Fruit fly (Drosophila melanogaster) whole organism, embryonic: ENCODE results near the gene CG15912.

Source experiments
- CG10274 ChIP-seq: fragments of 200-800 bp; sonication (Bioruptor generic); optimal IDR thresholded peaks from 3 replicates; lab custom pipeline; 2017; ENCODE audit warnings: missing biosample characterization, mild to moderate bottlenecking, missing genetic modification characterization
- CG13296 ChIP-seq: fragments of 200-800 bp; sonication (Bioruptor generic); optimal IDR thresholded peaks from 3 replicates; lab custom pipeline; 2018; ENCODE audit warnings: missing biosample characterization, mild to moderate bottlenecking, missing genetic modification characterization
- CG14441 ChIP-seq: fragments of 200-800 bp; sonication (Bioruptor generic); IDR thresholded peaks from 2 replicates; pipeline ENCODE4 v1.3.6; 2022; ENCODE audit warnings: missing biosample characterization, missing genetic modification characterization
- CG17186 ChIP-seq: fragments of 200-800 bp; sonication (Bioruptor generic); optimal IDR thresholded peaks from 3 replicates; lab custom pipeline; 2017; ENCODE audit warnings: missing biosample characterization, missing genetic modification reagents, missing genetic modification characterization
- CG17385 ChIP-seq: fragments of 200-800 bp; sonication (Bioruptor generic); optimal IDR thresholded peaks from 3 replicates; lab custom pipeline; 2018; ENCODE audit warnings: missing biosample characterization, mild to moderate bottlenecking, missing genetic modification characterization
- CG17568 ChIP-seq: fragments of 200-800 bp; sonication (Bioruptor generic); optimal IDR thresholded peaks from 2 replicates; lab custom pipeline; 2018; ENCODE audit warnings: missing biosample characterization, mild to moderate bottlenecking, missing genetic modification characterization, moderate library complexity
- CG1792 ChIP-seq: fragments of 200-800 bp; sonication (Bioruptor generic); optimal IDR thresholded peaks from 2 replicates; lab custom pipeline; 2016; ENCODE audit warnings: missing biosample characterization, missing genetic modification characterization
- CG18599 ChIP-seq: fragments of 200-800 bp; sonication (Bioruptor generic); optimal IDR thresholded peaks from 3 replicates; lab custom pipeline; 2017; ENCODE audit warnings: missing biosample characterization, missing genetic modification characterization, mild to moderate bottlenecking, moderate library complexity, missing genetic modification reagents
- CG2116 ChIP-seq: fragments of 200-800 bp; sonication (Bioruptor generic); optimal IDR thresholded peaks from 3 replicates; lab custom pipeline; 2018; ENCODE audit warnings: missing biosample characterization, mild to moderate bottlenecking, missing genetic modification characterization
- CG4404 ChIP-seq: fragments of 200-800 bp; sonication (Bioruptor generic); IDR thresholded peaks from 2 replicates; pipeline ENCODE4 v1.3.6; 2022; ENCODE audit warnings: missing biosample characterization, missing genetic modification characterization
- CG5245 ChIP-seq: fragments of 200-800 bp; sonication (Bioruptor generic); optimal IDR thresholded peaks from 3 replicates; lab custom pipeline; 2016; ENCODE audit warnings: missing biosample characterization, missing genetic modification characterization
- CG6791 ChIP-seq: fragments of 200-800 bp; sonication (Bioruptor generic); IDR thresholded peaks from 3 replicates; pipeline ENCODE4 v1.3.6; 2022; ENCODE audit warnings: missing biosample characterization, missing genetic modification characterization; ENCODE audit not compliant: partially characterized antibody
- CG7839 ChIP-seq: fragments of 200-800 bp; sonication (Bioruptor generic); optimal IDR thresholded peaks from 3 replicates; lab custom pipeline; 2018; ENCODE audit warnings: missing biosample characterization, mild to moderate bottlenecking, missing genetic modification characterization, moderate library complexity
- CG8388 ChIP-seq: fragments of 200-800 bp; sonication (Bioruptor generic); optimal IDR thresholded peaks from 2 replicates; lab custom pipeline; 2019; ENCODE audit warnings: missing biosample characterization, mild to moderate bottlenecking, missing genetic modification characterization, moderate library complexity
- CrebB ChIP-seq: fragments of 200-800 bp; sonication (Bioruptor generic); optimal IDR thresholded peaks from 3 replicates; lab custom pipeline; 2018; ENCODE audit warnings: missing biosample characterization, mild to moderate bottlenecking, missing genetic modification characterization
- Dek ChIP-seq: fragments of 200-800 bp; sonication (Bioruptor generic); optimal IDR thresholded peaks from 3 replicates; lab custom pipeline; 2019; ENCODE audit warnings: missing biosample characterization, mild to moderate bottlenecking, missing genetic modification characterization, moderate library complexity
- HLH4C ChIP-seq: fragments of 200-800 bp; sonication (Bioruptor generic); IDR thresholded peaks from 3 replicates; pipeline ENCODE4 v1.3.6; 2022; ENCODE audit warnings: missing biosample characterization, missing genetic modification characterization; ENCODE audit not compliant: partially characterized antibody
- Hey ChIP-seq: fragments of 200-800 bp; sonication (Bioruptor generic); optimal IDR thresholded peaks from 3 replicates; lab custom pipeline; 2018; ENCODE audit warnings: missing biosample characterization, mild to moderate bottlenecking, missing genetic modification characterization
- Hr78 ChIP-seq, 2 experiments: fragments of 200-800 bp in 1 of 2; fragments of >200 bp in 1 of 2; sonication (Bioruptor generic) in 1 of 2; optimal IDR thresholded peaks; 2 replicates each; lab custom pipeline; 2017 to 2019; ENCODE audit warnings: missing biosample characterization in 2 of 2, missing genetic modification characterization in 2 of 2, mild to moderate bottlenecking in 1 of 2, moderate library complexity in 1 of 2
- Hsf ChIP-seq: fragments of 200-800 bp; sonication (Bioruptor generic); optimal IDR thresholded peaks from 3 replicates; lab custom pipeline; 2016; ENCODE audit warnings: missing biosample characterization, missing genetic modification characterization
- MTF-1 ChIP-seq: fragments of 200-800 bp; sonication (Bioruptor generic); optimal IDR thresholded peaks from 2 replicates; lab custom pipeline; 2018; ENCODE audit warnings: missing biosample characterization, mild to moderate bottlenecking, missing genetic modification characterization, borderline replicate concordance
- Oli ChIP-seq: fragments of 200-800 bp; sonication (Bioruptor generic); optimal IDR thresholded peaks from 2 replicates; lab custom pipeline; 2018; ENCODE audit warnings: missing biosample characterization, mild to moderate bottlenecking, missing genetic modification characterization, moderate library complexity
- Rx ChIP-seq: fragments of 200-800 bp; sonication (Bioruptor generic); IDR thresholded peaks from 2 replicates; pipeline ENCODE4 v1.3.6; 2022; ENCODE audit warnings: missing biosample characterization, missing genetic modification characterization
- Six4 ChIP-seq: fragments of 200-800 bp; sonication (Bioruptor generic); optimal IDR thresholded peaks from 2 replicates; lab custom pipeline; 2016; ENCODE audit warnings: missing biosample characterization, missing genetic modification characterization
- Vsx1 ChIP-seq: fragments of 200-800 bp; sonication (Bioruptor generic); optimal IDR thresholded peaks from 2 replicates; lab custom pipeline; 2017; ENCODE audit warnings: missing biosample characterization, mild to moderate bottlenecking, missing genetic modification characterization, missing genetic modification reagents
- ash1 ChIP-seq: fragments of 200-800 bp; sonication (Bioruptor generic); optimal IDR thresholded peaks from 2 replicates; lab custom pipeline; 2018; ENCODE audit warnings: missing biosample characterization, mild to moderate bottlenecking, missing genetic modification characterization
- az2 ChIP-seq: fragments of 200-800 bp; sonication (Bioruptor generic); optimal IDR thresholded peaks from 3 replicates; lab custom pipeline; 2016; ENCODE audit warnings: missing biosample characterization, missing genetic modification characterization
- caup ChIP-seq: fragments of 200-800 bp; sonication (Bioruptor generic); optimal IDR thresholded peaks from 3 replicates; lab custom pipeline; 2017; ENCODE audit warnings: missing biosample characterization, mild to moderate bottlenecking, missing genetic modification characterization, moderate library complexity; ENCODE audit not compliant: severe bottlenecking
- cwo ChIP-seq: fragments of 200-800 bp; sonication (Bioruptor generic); optimal IDR thresholded peaks from 3 replicates; lab custom pipeline; 2017; ENCODE audit warnings: missing biosample characterization, missing genetic modification characterization, mild to moderate bottlenecking, moderate library complexity, missing genetic modification reagents
- eyg ChIP-seq: fragments of 200-800 bp; sonication (Bioruptor generic); optimal IDR thresholded peaks from 3 replicates; lab custom pipeline; 2016; ENCODE audit warnings: missing biosample characterization, missing genetic modification characterization
- fd96Cb ChIP-seq: fragments of 200-800 bp; sonication (Bioruptor generic); optimal IDR thresholded peaks from 2 replicates; lab custom pipeline; 2018; ENCODE audit warnings: missing biosample characterization, mild to moderate bottlenecking, missing genetic modification characterization, moderate library complexity
- gem ChIP-seq: fragments of 200-800 bp; sonication (Bioruptor generic); optimal IDR thresholded peaks from 2 replicates; lab custom pipeline; 2019; ENCODE audit warnings: missing biosample characterization, mild to moderate bottlenecking, missing genetic modification characterization, moderate library complexity
- grau ChIP-seq: fragments of 200-800 bp; optimal IDR thresholded peaks from 3 replicates; lab custom pipeline; 2019; ENCODE audit warnings: missing biosample characterization, mild to moderate bottlenecking, missing genetic modification characterization, moderate library complexity
- grn ChIP-seq: fragments of 200-800 bp; sonication (Bioruptor generic); optimal IDR thresholded peaks from 3 replicates; lab custom pipeline; 2017; ENCODE audit warnings: missing biosample characterization, missing genetic modification characterization
- inv ChIP-seq: fragments of 200-800 bp; sonication (Bioruptor generic); IDR thresholded peaks from 2 replicates; pipeline ENCODE4 v1.3.6; 2022; ENCODE audit warnings: missing biosample characterization, missing genetic modification characterization; ENCODE audit not compliant: partially characterized antibody
- jigr1 ChIP-seq: fragments of 200-800 bp; sonication (Bioruptor generic); IDR thresholded peaks from 3 replicates; pipeline ENCODE4 v1.3.6; 2022; ENCODE audit warnings: missing biosample characterization, missing genetic modification characterization
- ken ChIP-seq: fragments of 200-800 bp; sonication (Bioruptor generic); IDR thresholded peaks from 3 replicates; pipeline ENCODE4 v1.3.6; 2022; ENCODE audit warnings: missing biosample characterization, missing genetic modification characterization
- lmd ChIP-seq: fragments of 200-800 bp; sonication (Bioruptor generic); IDR thresholded peaks from 2 replicates; pipeline ENCODE4 v1.3.6; 2022; ENCODE audit warnings: missing biosample characterization, missing genetic modification characterization
- nau ChIP-seq: fragments of 200-800 bp; sonication (Bioruptor generic); optimal IDR thresholded peaks from 3 replicates; lab custom pipeline; 2017; ENCODE audit warnings: missing biosample characterization, mild to moderate bottlenecking, missing genetic modification characterization, missing genetic modification reagents
- onecut ChIP-seq: fragments of 200-800 bp; sonication (Bioruptor generic); IDR thresholded peaks from 2 replicates; pipeline ENCODE4 v1.3.6; 2022; ENCODE audit warnings: missing biosample characterization, missing genetic modification characterization
- psq ChIP-seq: fragments of 200-800 bp; sonication (Bioruptor generic); optimal IDR thresholded peaks from 2 replicates; lab custom pipeline; 2017; ENCODE audit warnings: missing biosample characterization, missing genetic modification characterization
- row ChIP-seq: fragments of 200-800 bp; sonication (Bioruptor generic); IDR thresholded peaks from 3 replicates; pipeline ENCODE4 v1.3.6; 2022; ENCODE audit warnings: missing biosample characterization, missing genetic modification characterization
- scrt ChIP-seq: fragments of 200-800 bp; sonication (Bioruptor generic); optimal IDR thresholded peaks from 2 replicates; lab custom pipeline; 2018; ENCODE audit warnings: missing biosample characterization, mild to moderate bottlenecking, missing genetic modification characterization, moderate library complexity
- sim ChIP-seq: fragments of 200-800 bp; sonication (Bioruptor generic); IDR thresholded peaks from 2 replicates; pipeline ENCODE4 v1.3.6; 2022; ENCODE audit warnings: missing biosample characterization, missing genetic modification characterization
- stc ChIP-seq: fragments of 200-800 bp; sonication (Bioruptor generic); IDR thresholded peaks from 2 replicates; pipeline ENCODE4 v1.3.6; 2022; ENCODE audit warnings: missing biosample characterization, missing genetic modification characterization
- unpg ChIP-seq: fragments of 200-800 bp; sonication (Bioruptor generic); optimal IDR thresholded peaks from 3 replicates; lab custom pipeline; 2018; ENCODE audit warnings: missing biosample characterization, mild to moderate bottlenecking, missing genetic modification characterization, moderate library complexity
- usp ChIP-seq: fragments of >200 bp; optimal IDR thresholded peaks from 2 replicates; lab custom pipeline; 2017; ENCODE audit warnings: missing biosample characterization, missing genetic modification characterization
- zen ChIP-seq: fragments of 200-800 bp; sonication (Bioruptor generic); optimal IDR thresholded peaks from 3 replicates; lab custom pipeline; 2018; ENCODE audit warnings: missing biosample characterization, mild to moderate bottlenecking, missing genetic modification characterization, moderate library complexity

The CG15912 gene

dm6 chrX:4589951-4590771 lies 41.3 kb downstream of the CG15912 start (continued):
- TF ChIP-seq jigr1 (peak; percentile 84; the same call in 2 of the 3 replicates), psq (GFP tag; lab: Kevin White, UChicago) (no peak), nau (GFP tag; lab: Kevin White, UChicago) (peak; percentile 68), zen (peak; percentile 50), unpg (GFP tag; lab: Kevin White, UChicago) (peak; percentile 84), CG18599 (peak; percentile 86), grn (peak; percentile 10), usp (GFP tag; lab: Kevin White, UChicago) (no peak), Hsf (GFP tag; lab: Kevin White, UChicago) (peak; percentile 50), MTF-1 (peak; percentile 59), CG10274 (peak; percentile 44), grau (tag; lab: Kevin White, UChicago) (peak; percentile 74), CG17186 (GFP tag; lab: Kevin White, UChicago) (peak; percentile 2), CG14441 (GFP tag; lab: Robert Waterston, UW) (peak; percentile 92), az2 (GFP tag; lab: Kevin White, UChicago) (peak; percentile 81), Rx (GFP tag; lab: Robert Waterston, UW) (peak; percentile 92), CG2116 (GFP tag; lab: Kevin White, UChicago) (peak; percentile 21), eyg (GFP tag; lab: Kevin White, UChicago) (no peak), fd96Cb (tag; lab: Kevin White, UChicago) (peak; percentile 82), inv (GFP tag; lab: Robert Waterston, UW) (no peak), cwo (GFP tag; lab: Kevin White, UChicago) (peak; percentile 68), lmd (GFP tag; lab: Robert Waterston, UW) (peak; percentile 92), CG8388 (peak; percentile 73), CG17568 (GFP tag; lab: Kevin White, UChicago) (no peak), CG4404 (GFP tag; lab: Robert Waterston, UW) (peak; percentile 94), CG17385 (peak; percentile 68), CG1792 (GFP tag; lab: Kevin White, UChicago) (no peak), Hey (tag; lab: Kevin White, UChicago) (peak; percentile 50), sim (peak; percentile 93), CG5245 (GFP tag; lab: Kevin White, UChicago) (peak; percentile 73), stc (peak; percentile 73), Dek (tag; lab: Kevin White, UChicago) (peak; percentile 64), onecut (GFP tag; lab: Robert Waterston, UW) (peak; percentile 81), Oli (peak; percentile 82), Hr78 (GFP tag; optimal IDR thresholded peaks at IDR 0.05; lab: Kevin White, UChicago) (no peak), Six4 (peak; percentile 84), row (GFP tag; lab: Robert Waterston, UW) (peak; percentile 91), scrt (GFP tag; lab: Kevin White, UChicago) (peak; percentile 63), Vsx1 (GFP tag; lab: Kevin White, UChicago) (peak; percentile 15), CG13296 (GFP tag; lab: Kevin White, UChicago) (peak; percentile 26), HLH4C (GFP tag; lab: Robert Waterston, UW) (no peak), gem (tag; lab: Kevin White, UChicago) (peak; percentile 88), CG6791 (no peak), CG7839 (tag; lab: Kevin White, UChicago) (peak; percentile 79), CrebB (tag; lab: Kevin White, UChicago) (peak; percentile 80), caup (GFP tag; lab: Kevin White, UChicago) (peak; percentile 78), ash1 (GFP tag; lab: Kevin White, UChicago) (peak; percentile 6), ken (peak; percentile 96)
